Fruit fly (Drosophila melanogaster) whole organism, pupa: ENCODE data around the gene CG5281.

Source experiments
- CG10348 ChIP-seq: fragments of 200-800 bp; sonication (Bioruptor generic); IDR thresholded peaks from 2 replicates; pipeline ENCODE4 v1.3.6; 2022; ENCODE audit warnings: missing biosample characterization, missing genetic modification characterization
- CG12605 ChIP-seq: fragments of 200-800 bp; sonication (Bioruptor generic); IDR thresholded peaks from 2 replicates; pipeline ENCODE4 v1.3.6; 2022; ENCODE audit warnings: missing biosample characterization, missing genetic modification characterization
- CG13204 ChIP-seq: fragments of 200-800 bp; sonication (Bioruptor generic); optimal IDR thresholded peaks from 2 replicates; lab custom pipeline; 2018; ENCODE audit warnings: missing biosample characterization, mild to moderate bottlenecking, missing genetic modification characterization, moderate library complexity
- CG14655 ChIP-seq: fragments of 200-800 bp; sonication (Bioruptor generic); optimal IDR thresholded peaks from 3 replicates; lab custom pipeline; 2017; ENCODE audit warnings: mild to moderate bottlenecking, missing biosample characterization, missing genetic modification reagents, missing genetic modification characterization
- CG15710 ChIP-seq: fragments of 200-800 bp; sonication (Bioruptor generic); optimal IDR thresholded peaks from 2 replicates; lab custom pipeline; 2018; ENCODE audit warnings: missing biosample characterization, mild to moderate bottlenecking, missing genetic modification characterization, moderate library complexity
- CG17806 ChIP-seq: fragments of 200-800 bp; sonication (Bioruptor generic); optimal IDR thresholded peaks from 2 replicates; lab custom pipeline; 2018; ENCODE audit warnings: missing biosample characterization, mild to moderate bottlenecking, missing genetic modification characterization, moderate library complexity
- CG32121 ChIP-seq: fragments of 200-800 bp; sonication (Bioruptor generic); IDR thresholded peaks from 2 replicates; pipeline ENCODE4 v1.3.6; 2022; ENCODE audit warnings: missing biosample characterization, missing genetic modification characterization
- CG34367 ChIP-seq: fragments of 200-800 bp; sonication (Bioruptor generic); optimal IDR thresholded peaks from 2 replicates; lab custom pipeline; 2018; ENCODE audit warnings: missing biosample characterization, mild to moderate bottlenecking, missing genetic modification characterization
- CG4496 ChIP-seq: fragments of 200-800 bp; sonication (Bioruptor generic); IDR thresholded peaks from 3 replicates; pipeline ENCODE4 v1.3.6; 2022; ENCODE audit warnings: missing biosample characterization, missing genetic modification characterization
- CG8159 ChIP-seq: fragments of 200-800 bp; sonication (Bioruptor generic); optimal IDR thresholded peaks from 3 replicates; lab custom pipeline; 2018; ENCODE audit warnings: missing biosample characterization, mild to moderate bottlenecking, missing genetic modification characterization, moderate library complexity
- CG8301 ChIP-seq: fragments of 200-800 bp; sonication (Bioruptor generic); optimal IDR thresholded peaks from 2 replicates; lab custom pipeline; 2018; ENCODE audit warnings: missing biosample characterization, mild to moderate bottlenecking, missing genetic modification characterization
- CG9948 ChIP-seq: fragments of 200-800 bp; sonication (Bioruptor generic); optimal IDR thresholded peaks from 2 replicates; lab custom pipeline; 2018; ENCODE audit warnings: missing biosample characterization, mild to moderate bottlenecking, missing genetic modification characterization, moderate library complexity
- D1 ChIP-seq: fragments of 200-800 bp; sonication (Bioruptor generic); optimal IDR thresholded peaks from 2 replicates; lab custom pipeline; 2018; ENCODE audit warnings: missing biosample characterization, mild to moderate bottlenecking, missing genetic modification characterization, moderate library complexity
- EcR ChIP-seq: fragments of 200-800 bp; sonication (Bioruptor generic); optimal IDR thresholded peaks from 3 replicates; lab custom pipeline; 2019; ENCODE audit warnings: missing biosample characterization, missing genetic modification characterization, mild to moderate bottlenecking, moderate library complexity, missing genetic modification reagents
- Ets98B ChIP-seq: fragments of 200-800 bp; sonication (Bioruptor generic); IDR thresholded peaks from 2 replicates; pipeline ENCODE4 v1.3.6; 2022; ENCODE audit warnings: missing biosample characterization, missing genetic modification characterization
- Pif1A ChIP-seq: fragments of 200-800 bp; sonication (Bioruptor generic); optimal IDR thresholded peaks from 3 replicates; lab custom pipeline; 2016; ENCODE audit warnings: missing biosample characterization, missing genetic modification characterization
- Pif1B ChIP-seq: fragments of 200-800 bp; sonication (Bioruptor generic); optimal IDR thresholded peaks from 3 replicates; lab custom pipeline; 2016; ENCODE audit warnings: missing biosample characterization, missing genetic modification characterization
- Snoo ChIP-seq: fragments of 200-800 bp; sonication (Bioruptor generic); optimal IDR thresholded peaks from 3 replicates; lab custom pipeline; 2017; ENCODE audit warnings: missing biosample characterization, mild to moderate bottlenecking, missing genetic modification characterization, inconsistent platforms
- fd96Ca ChIP-seq: fragments of 200-800 bp; sonication (Bioruptor generic); IDR thresholded peaks from 3 replicates; pipeline ENCODE4 v1.3.6; 2022; ENCODE audit warnings: missing biosample characterization, missing genetic modification characterization
- gl ChIP-seq: fragments of 200-800 bp; sonication (Bioruptor generic); optimal IDR thresholded peaks from 2 replicates; lab custom pipeline; 2018; ENCODE audit warnings: missing biosample characterization, mild to moderate bottlenecking, missing genetic modification characterization
- rn ChIP-seq: fragments of 200-800 bp; sonication (Bioruptor generic); IDR thresholded peaks from 2 replicates; pipeline ENCODE4 v1.3.6; 2022; ENCODE audit warnings: missing biosample characterization, missing genetic modification characterization

Gene CG5281

dm6 chr3R:11409667-11410137 lies 25.9 kb upstream of the CG5281 start, which contains the start of the genes mgr and Irbp:
Gene mgr (minus strand): TSS chr3R:11409875.
Gene Irbp (plus strand): TSS chr3R:11410047.
- peak; percentile 92 for TF ChIP-seq Ets98B
- TF ChIP-seq CG13204 (GFP tag; lab: Kevin White, UChicago) = no peak
- TF ChIP-seq gl (tag; lab: Kevin White, UChicago) = peak; percentile 37
- peak; percentile 78 for TF ChIP-seq CG34367 (tag; lab: Kevin White, UChicago)
- peak; percentile 93 for TF ChIP-seq fd96Ca (GFP tag; lab: Robert Waterston, UW)
- TF ChIP-seq D1 (tag; lab: Kevin White, UChicago) = no peak
- TF ChIP-seq CG12605 (GFP tag; lab: Robert Waterston, UW) = no peak; the same call in 1 of the 2 replicates
- no peak for TF ChIP-seq CG14655 (GFP tag; lab: Kevin White, UChicago)
- no peak for TF ChIP-seq Snoo (tag; lab: Kevin White, UChicago)
- peak; percentile 93 for TF ChIP-seq CG32121 (GFP tag; lab: Robert Waterston, UW)
- TF ChIP-seq rn (GFP tag; lab: Robert Waterston, UW) = peak; percentile 82
- peak; percentile 88 for TF ChIP-seq CG4496 (GFP tag; lab: Robert Waterston, UW)
- peak; percentile 88 for TF ChIP-seq CG15710 (tag; lab: Kevin White, UChicago)
- peak; percentile 83 for TF ChIP-seq CG9948 (tag; lab: Kevin White, UChicago)
- no peak for TF ChIP-seq Pif1B (GFP tag; lab: Kevin White, UChicago)
- TF ChIP-seq CG10348 (GFP tag; lab: Robert Waterston, UW) = peak; percentile 18; the same call in 1 of the 2 replicates
- TF ChIP-seq CG8301 (tag; lab: Kevin White, UChicago) = no peak
- peak; percentile 86 for TF ChIP-seq CG8159
- no peak for TF ChIP-seq EcR
- TF ChIP-seq CG17806 (tag; lab: Kevin White, UChicago) = peak; percentile 86
- TF ChIP-seq Pif1A = no peak

dm6 chr3R:11412371-11412770 lies 23.3 kb upstream of the CG5281 start, which contains the start of gene Ipo9:
Gene Ipo9 (plus strand): TSS chr3R:11412522.
- TF ChIP-seq Snoo (tag; lab: Kevin White, UChicago) = no peak
- no peak for TF ChIP-seq D1 (tag; lab: Kevin White, UChicago)
- no peak for TF ChIP-seq CG15710 (tag; lab: Kevin White, UChicago)
- TF ChIP-seq EcR = no peak

- TF ChIP-seq CG10348 (GFP tag; lab: Robert Waterston, UW) (no peak), CG12605 (GFP tag; lab: Robert Waterston, UW) (no peak), CG34367 (tag; lab: Kevin White, UChicago) (no peak), D1 (tag; lab: Kevin White, UChicago) (no peak), CG32121 (GFP tag; lab: Robert Waterston, UW) (no peak), CG17806 (tag; lab: Kevin White, UChicago) (no peak), CG13204 (GFP tag; lab: Kevin White, UChicago) (no peak), CG15710 (tag; lab: Kevin White, UChicago) (no peak), EcR (no peak)
Measured at dm6 chr3R:11418568-11418967, 17.1 kb upstream of the CG5281 start, which contains the start of the genes bumpel and CG45676. Gene bumpel (minus strand): TSS chr3R:11418668. Gene CG45676 (plus strand): TSS chr3R:11418885.

dm6 chr3R:11421643-11422122 lies 14.0 kb upstream of the CG5281 start, which contains the start of the genes ninaG and Sptz:
Gene ninaG (minus strand): TSS chr3R:11421693.
Gene Sptz (plus strand): TSS chr3R:11422092.
- TF ChIP-seq gl (tag; lab: Kevin White, UChicago) (peak; percentile 64), Ets98B (peak; percentile 91), CG12605 (GFP tag; lab: Robert Waterston, UW) (peak; percentile 79), Snoo (tag; lab: Kevin White, UChicago) (peak; percentile 90), D1 (tag; lab: Kevin White, UChicago) (no peak), fd96Ca (GFP tag; lab: Robert Waterston, UW) (peak; percentile 98), CG8159 (peak; percentile 88), CG34367 (tag; lab: Kevin White, UChicago) (peak; percentile 85), CG8301 (tag; lab: Kevin White, UChicago) (no peak), CG14655 (GFP tag; lab: Kevin White, UChicago) (no peak), Pif1A (no peak), EcR (no peak), CG9948 (tag; lab: Kevin White, UChicago) (peak; percentile 85), CG4496 (GFP tag; lab: Robert Waterston, UW) (peak; percentile 93), CG10348 (GFP tag; lab: Robert Waterston, UW) (peak; percentile 89), CG15710 (tag; lab: Kevin White, UChicago) (peak; percentile 88), CG13204 (GFP tag; lab: Kevin White, UChicago) (no peak), CG17806 (tag; lab: Kevin White, UChicago) (peak; percentile 85), rn (GFP tag; lab: Robert Waterston, UW) (peak; percentile 92), Pif1B (GFP tag; lab: Kevin White, UChicago) (no peak), CG32121 (GFP tag; lab: Robert Waterston, UW) (peak; percentile 94)

- TF ChIP-seq CG15710 (tag; lab: Kevin White, UChicago) = no peak
- TF ChIP-seq CG13204 (GFP tag; lab: Kevin White, UChicago) = no peak
- TF ChIP-seq fd96Ca (GFP tag; lab: Robert Waterston, UW) = no peak
- TF ChIP-seq CG34367 (tag; lab: Kevin White, UChicago) = no peak
- TF ChIP-seq CG12605 (GFP tag; lab: Robert Waterston, UW) = no peak
- no peak for TF ChIP-seq Snoo (tag; lab: Kevin White, UChicago)
- no peak for TF ChIP-seq Pif1A
- no peak for TF ChIP-seq gl (tag; lab: Kevin White, UChicago)
- no peak for TF ChIP-seq rn (GFP tag; lab: Robert Waterston, UW)
- TF ChIP-seq CG17806 (tag; lab: Kevin White, UChicago) = no peak
- TF ChIP-seq CG9948 (tag; lab: Kevin White, UChicago) = no peak
- TF ChIP-seq Pif1B (GFP tag; lab: Kevin White, UChicago) = no peak
- TF ChIP-seq, all 21 proteins: peak for 0
Measured at dm6 chr3R:11429814-11430213, 5.8 kb upstream of the CG5281 start, which contains the start of gene Dtd. Gene Dtd (plus strand): TSS chr3R:11430061.
